Worm (Caenorhabditis elegans) whole organism, young adult: ENCODE results near the gene F40F9.10.

Experiments used
- B0019.2 ChIP-seq: fragments of 200-800 bp; sonication (Bioruptor generic); conservative IDR thresholded peaks from 2 replicates; pipeline ENCODE4 v1.3.6; 2022; ENCODE audit warnings: missing genetic modification reagents, missing genetic modification characterization, missing compliant biosample characterization
- B0261.1 ChIP-seq: sonication (generic microtip); optimal IDR thresholded peaks from 2 replicates; lab custom pipeline; 2016; ENCODE audit warnings: mild to moderate bottlenecking, missing genetic modification characterization, moderate library complexity, missing compliant biosample characterization
- F23B12.7 ChIP-seq: sonication (generic microtip); optimal IDR thresholded peaks from 2 replicates; lab custom pipeline; 2017; ENCODE audit warnings: missing genetic modification characterization, mild to moderate bottlenecking, missing compliant biosample characterization, antibody characterized with exemption, moderate library complexity; ENCODE audit not compliant: insufficient read depth
- F33H1.4 ChIP-seq: fragments of 200-800 bp; sonication (Bioruptor generic); IDR thresholded peaks from 2 replicates; pipeline ENCODE4 v1.3.6; 2022; ENCODE audit warnings: missing genetic modification reagents, missing genetic modification characterization, missing compliant biosample characterization
- F39B2.1 ChIP-seq: fragments of 200-800 bp; sonication (Bioruptor generic); IDR thresholded peaks from 2 replicates; pipeline ENCODE4 v1.3.6; 2022; ENCODE audit warnings: missing genetic modification reagents, missing genetic modification characterization, missing compliant biosample characterization
- K11D2.4 ChIP-seq: fragments of 200-800 bp; sonication (Bioruptor generic); IDR thresholded peaks from 2 replicates; pipeline ENCODE4 v1.3.6; 2022; ENCODE audit warnings: missing genetic modification reagents, missing genetic modification characterization, missing compliant biosample characterization
- K12H6.12 ChIP-seq: fragments of 200-800 bp; sonication (Bioruptor generic); optimal IDR thresholded peaks from 2 replicates; lab custom pipeline; 2018; ENCODE audit warnings: mild to moderate bottlenecking, missing genetic modification characterization, missing compliant biosample characterization
- aptf-2 ChIP-seq: fragments of 200-800 bp; sonication (Bioruptor generic); conservative IDR thresholded peaks from 2 replicates; pipeline ENCODE4 v1.3.6; 2022; ENCODE audit warnings: missing genetic modification reagents, missing genetic modification characterization, missing compliant biosample characterization
- attf-5 ChIP-seq: fragments of 200-800 bp; sonication (Bioruptor generic); optimal IDR thresholded peaks from 2 replicates; lab custom pipeline; 2018; ENCODE audit warnings: mild to moderate bottlenecking, missing genetic modification characterization, missing compliant biosample characterization
- ceh-27 ChIP-seq: fragments of 200-800 bp; sonication (Bioruptor generic); optimal IDR thresholded peaks from 2 replicates; lab custom pipeline; 2018; ENCODE audit warnings: mild to moderate bottlenecking, missing genetic modification characterization, moderate library complexity, missing compliant biosample characterization
- dox-1 ChIP-seq: fragments of 200-800 bp; sonication (Bioruptor generic); IDR thresholded peaks from 2 replicates; pipeline ENCODE4 v1.3.6; 2022; ENCODE audit warnings: missing genetic modification reagents, missing genetic modification characterization, missing compliant biosample characterization
- egrh-3 ChIP-seq: fragments of 200-800 bp; sonication (Bioruptor generic); IDR thresholded peaks from 2 replicates; pipeline ENCODE4 v1.3.6; 2022; ENCODE audit warnings: missing genetic modification reagents, missing genetic modification characterization, missing compliant biosample characterization
- hmg-1.2 ChIP-seq: fragments of 200-800 bp; sonication (Bioruptor generic); IDR thresholded peaks from 2 replicates; pipeline ENCODE4 v1.3.6; 2022; ENCODE audit warnings: missing genetic modification reagents, missing genetic modification characterization, missing compliant biosample characterization
- let-607 ChIP-seq, 2 experiments: fragments of 200-800 bp in 1 of 2; sonication (Bioruptor generic) in 1 of 2; sonication (generic microtip) in 1 of 2; optimal IDR thresholded peaks; 2 replicates each; lab custom pipeline; 2016 to 2018; ENCODE audit warnings: mild to moderate bottlenecking in 2 of 2, missing compliant biosample characterization in 2 of 2, missing genetic modification characterization in 2 of 2, moderate library complexity in 2 of 2, missing genotype in 1 of 2
- lin-40 ChIP-seq: sonication (generic microtip); optimal IDR thresholded peaks from 2 replicates; lab custom pipeline; 2016; ENCODE audit warnings: missing genetic modification characterization, mild to moderate bottlenecking, missing compliant biosample characterization, missing genotype, missing genetic modification reagents
- lin-54 ChIP-seq: fragments of 200-800 bp; sonication (Bioruptor generic); optimal IDR thresholded peaks from 2 replicates; lab custom pipeline; 2018; ENCODE audit warnings: mild to moderate bottlenecking, missing genetic modification characterization, missing compliant biosample characterization
- lsl-1 ChIP-seq: fragments of 200-800 bp; sonication (Bioruptor generic); optimal IDR thresholded peaks from 2 replicates; lab custom pipeline; 2018; ENCODE audit warnings: mild to moderate bottlenecking, missing genetic modification characterization, moderate library complexity, missing compliant biosample characterization
- lsy-27 ChIP-seq: sonication (generic microtip); optimal IDR thresholded peaks from 2 replicates; lab custom pipeline; 2017; ENCODE audit warnings: missing genetic modification characterization, mild to moderate bottlenecking, missing compliant biosample characterization, antibody characterized with exemption, missing genotype, borderline replicate concordance; ENCODE audit not compliant: insufficient read depth
- madf-10 ChIP-seq: sonication (generic microtip); optimal IDR thresholded peaks from 2 replicates; lab custom pipeline; 2016; ENCODE audit warnings: mild to moderate bottlenecking, missing genetic modification characterization, missing compliant biosample characterization
- madf-3 ChIP-seq: fragments of 200-800 bp; sonication (Bioruptor generic); IDR thresholded peaks from 2 replicates; pipeline ENCODE4 v1.3.6; 2022; ENCODE audit warnings: missing genetic modification reagents, missing genetic modification characterization, missing compliant biosample characterization
- madf-6 ChIP-seq: fragments of 200-800 bp; sonication (Bioruptor generic); IDR thresholded peaks from 2 replicates; pipeline ENCODE4 v1.3.6; 2022; ENCODE audit warnings: missing genetic modification reagents, missing genetic modification characterization, missing compliant biosample characterization
- mcd-1 ChIP-seq: fragments of 200-800 bp; sonication (Bioruptor generic); IDR thresholded peaks from 2 replicates; pipeline ENCODE4 v1.3.6; 2022; ENCODE audit warnings: missing genetic modification reagents, missing genetic modification characterization, missing compliant biosample characterization
- mel-28 ChIP-seq: sonication (generic microtip); optimal IDR thresholded peaks from 2 replicates; lab custom pipeline; 2016; ENCODE audit warnings: borderline replicate concordance, mild to moderate bottlenecking, missing genetic modification characterization, missing compliant biosample characterization
- nhr-80 ChIP-seq: sonication (generic microtip); optimal IDR thresholded peaks from 2 replicates; lab custom pipeline; 2016; ENCODE audit warnings: missing genetic modification characterization, missing compliant biosample characterization
- repo-1 ChIP-seq: sonication (generic microtip); optimal IDR thresholded peaks from 2 replicates; lab custom pipeline; 2017; ENCODE audit warnings: mild to moderate bottlenecking, missing genetic modification characterization, missing compliant biosample characterization
- sdz-38 ChIP-seq: sonication (generic microtip); optimal IDR thresholded peaks from 2 replicates; lab custom pipeline; 2016; ENCODE audit warnings: missing genotype, missing genetic modification characterization, missing compliant biosample characterization
- snpc-4 ChIP-seq, 5 experiments: fragments of 150-350 bp in 1 of 5; sonication (generic microtip) in 4 of 5; optimal IDR thresholded peaks; 2 replicates each; lab custom pipeline; 2014 to 2018; ENCODE audit warnings: missing genetic modification characterization in 5 of 5, missing biosample characterization in 3 of 5, antibody characterized with exemption in 2 of 5, mild to moderate bottlenecking in 2 of 5, missing compliant biosample characterization in 2 of 5, missing genotype in 2 of 5, moderate library complexity in 2 of 5, missing genetic modification reagents in 1 of 5
- somi-1 ChIP-seq: fragments of 200-800 bp; sonication (Bioruptor generic); optimal IDR thresholded peaks from 2 replicates; lab custom pipeline; 2018; ENCODE audit warnings: mild to moderate bottlenecking, missing genetic modification characterization, missing compliant biosample characterization
- tbp1 ChIP-seq: fragments of 200-800 bp; sonication (Bioruptor generic); optimal IDR thresholded peaks from 2 replicates; lab custom pipeline; 2018; ENCODE audit warnings: mild to moderate bottlenecking, missing genetic modification characterization, missing compliant biosample characterization
- xnd-1 ChIP-seq: sonication (generic microtip); optimal IDR thresholded peaks from 2 replicates; lab custom pipeline; 2016; ENCODE audit warnings: missing genotype, missing genetic modification reagents, missing genetic modification characterization, missing compliant biosample characterization
- ztf-18 ChIP-seq: sonication (generic microtip); optimal IDR thresholded peaks from 2 replicates; lab custom pipeline; 2016; ENCODE audit warnings: missing genotype, mild to moderate bottlenecking, missing genetic modification characterization, missing compliant biosample characterization

The F40F9.10 gene

ce11 chrV:9692649-9693112 is 20.8 kb downstream of the F40F9.10 start, which contains the start of gene ZK287.7:
TSS of gene ZK287.7 (plus strand) at chrV:9693062.
- TF ChIP-seq xnd-1 (tag; lab: Kevin White, UChicago) (peak; percentile 13), madf-6 (GFP tag; lab: Robert Waterston, UW) (0 out of 2 replicates have a peak, but pooled peaks have one; percentile 37), B0261.1 (tag; lab: Kevin White, UChicago) (no peak), F33H1.4 (GFP tag; lab: Robert Waterston, UW) (peak; percentile 70), lsl-1 (GFP tag; lab: Kevin White, UChicago) (peak; percentile 76), K11D2.4 (no peak), sdz-38 (tag; lab: Kevin White, UChicago) (no peak)
- TF ChIP-seq, all 124 proteins: peak for 4

DNA sequence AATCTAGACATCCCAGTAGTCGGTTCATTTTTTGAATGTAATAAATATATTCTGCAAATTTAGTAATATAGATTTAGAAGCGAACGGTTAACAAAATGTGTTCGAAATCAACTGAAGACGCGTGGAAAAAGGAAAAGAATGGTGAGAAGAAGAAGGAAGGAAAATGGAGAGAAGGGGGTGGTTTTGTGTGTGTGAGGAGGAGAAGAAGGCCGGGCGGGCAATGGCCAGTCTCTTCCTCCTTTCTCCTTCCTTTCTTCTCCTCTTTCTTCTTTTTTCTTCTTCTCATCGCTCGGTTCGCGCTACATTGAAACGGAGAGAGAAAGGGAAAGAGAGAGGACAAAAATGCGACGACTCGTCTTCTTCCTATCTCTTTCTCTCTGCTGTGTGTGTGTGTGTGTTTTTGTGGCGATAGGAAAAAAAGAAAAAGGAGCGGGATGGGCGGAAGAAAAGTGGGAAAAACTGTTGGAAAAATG is 21.3 kb downstream of the F40F9.10 start, which contains the start of gene ztf-9:
TSS of gene ztf-9 (minus strand) at position 51 of the 473 bp plus-strand sequence.
- TF ChIP-seq F39B2.1 (GFP tag; lab: Robert Waterston, UW) (no peak), lin-40 (tag; lab: Kevin White, UChicago) (peak; percentile 42), attf-5 (GFP tag; lab: Kevin White, UChicago) (peak; percentile 33), repo-1 (tag; lab: Kevin White, UChicago) (peak; percentile 23), nhr-80 (tag; lab: Kevin White, UChicago) (peak; percentile 30), somi-1 (GFP tag; lab: Kevin White, UChicago) (peak; percentile 34), madf-3 (GFP tag; lab: Robert Waterston, UW) (no peak), madf-10 (tag; lab: Kevin White, UChicago) (peak; percentile 11), dox-1 (0 out of 2 replicates have a peak, but pooled peaks have one; percentile 69), lsy-27 (tag; lab: Kevin White, UChicago) (no peak), ceh-27 (GFP tag; lab: Kevin White, UChicago) (peak; percentile 5), mel-28 (tag; lab: Kevin White, UChicago) (no peak), K12H6.12 (peak; percentile 26), lin-54 (GFP tag; lab: Kevin White, UChicago) (peak; percentile 23), mcd-1 (GFP tag; lab: Robert Waterston, UW) (peak; percentile 35; the same call in 1 of the 2 replicates), egrh-3 (peak; percentile 69), B0019.2 (GFP tag; lab: Robert Waterston, UW) (no peak), F23B12.7 (peak; percentile 17), snpc-4 (GFP tag; optimal IDR thresholded peaks at IDR 0.05; lab: Kevin White, UChicago) (no peak), snpc-4 (tag; optimal IDR thresholded peaks at IDR 0.05; lab: Kevin White, UChicago) (peak in 1 of 4 experiments; percentile 1)

DNA sequence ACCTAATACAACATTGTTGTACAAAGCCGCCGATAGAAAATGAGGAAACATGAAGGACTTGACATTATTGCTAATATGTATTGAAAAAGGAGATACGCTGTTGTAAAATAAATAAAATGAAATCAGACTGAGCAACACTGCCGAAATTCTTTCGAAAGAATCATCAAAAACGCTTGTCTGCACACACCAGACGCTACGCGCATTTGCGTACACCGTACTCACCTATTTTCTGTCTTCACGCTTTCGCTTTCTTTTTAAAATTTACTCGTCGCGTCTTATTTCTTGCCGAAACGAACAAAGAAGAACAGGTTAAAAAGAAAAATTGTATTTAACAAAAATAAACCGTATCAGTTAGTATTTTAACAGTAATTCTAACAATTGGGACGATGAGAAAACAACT is 22.7 kb downstream of the F40F9.10 start:
- TF ChIP-seq F23B12.7 (peak; percentile 38), hmg-1.2 (GFP tag; lab: Robert Waterston, UW) (peak; percentile 41; the same call in 1 of the 2 replicates), tbp1 (peak; percentile 4), ztf-18 (peak; percentile 12), madf-6 (GFP tag; lab: Robert Waterston, UW) (peak; percentile 49; the same call in 1 of the 2 replicates), let-607 (tag; optimal IDR thresholded peaks at IDR 0.05; lab: Kevin White, UChicago) (no peak), lsl-1 (GFP tag; lab: Kevin White, UChicago) (peak; percentile 57), snpc-4 (GFP tag; optimal IDR thresholded peaks at IDR 0.05; lab: Kevin White, UChicago) (no peak), snpc-4 (tag; optimal IDR thresholded peaks at IDR 0.05; lab: Kevin White, UChicago) (no peak), aptf-2 (no peak)
